Worm (Caenorhabditis elegans) whole organism, L2 larva: ENCODE data around the gene C27H5.6.
A peak's percentile ranks its signal among the peaks of the same experiment; 100 is the strongest.

Experiments
- C34F6.9 ChIP-seq: fragments of 150-350 bp; optimal IDR thresholded peaks from 2 replicates; lab custom pipeline; 2014; ENCODE audit warnings: missing biosample characterization, missing genetic modification characterization
- F13H6.1 ChIP-seq: sonication (generic microtip); optimal IDR thresholded peaks from 2 replicates; lab custom pipeline; 2016; ENCODE audit warnings: missing genetic modification characterization, missing compliant biosample characterization
- R02D3.7 ChIP-seq: fragments of 150-350 bp; optimal IDR thresholded peaks from 2 replicates; lab custom pipeline; 2014; ENCODE audit warnings: missing biosample characterization, missing genetic modification characterization
- Y55F3AM.14 ChIP-seq: fragments of 200-800 bp; sonication (Bioruptor generic); optimal IDR thresholded peaks from 2 replicates; lab custom pipeline; 2018; ENCODE audit warnings: mild to moderate bottlenecking, missing genetic modification characterization, missing compliant biosample characterization
- ZK546.5 ChIP-seq: sonication (generic microtip); optimal IDR thresholded peaks from 2 replicates; lab custom pipeline; 2017; ENCODE audit warnings: missing biosample characterization, missing genetic modification characterization
- alr-1 ChIP-seq: fragments of 150-350 bp; optimal IDR thresholded peaks from 2 replicates; lab custom pipeline; 2014; ENCODE audit warnings: missing biosample characterization, missing genetic modification characterization
- ceh-16 ChIP-seq: fragments of 150-350 bp; optimal IDR thresholded peaks from 2 replicates; lab custom pipeline; 2014; ENCODE audit warnings: missing biosample characterization, missing genetic modification characterization
- crh-2 ChIP-seq: sonication (generic microtip); optimal IDR thresholded peaks from 2 replicates; lab custom pipeline; 2017; ENCODE audit warnings: missing biosample characterization, missing genetic modification characterization
- dmd-4 ChIP-seq: sonication (generic microtip); optimal IDR thresholded peaks from 2 replicates; lab custom pipeline; 2017; ENCODE audit warnings: missing biosample characterization, missing genetic modification characterization
- elt-1 ChIP-seq: fragments of 150-350 bp; optimal IDR thresholded peaks from 2 replicates; lab custom pipeline; 2014; ENCODE audit warnings: missing biosample characterization, missing genetic modification characterization
- elt-3 ChIP-seq: sonication (generic microtip); optimal IDR thresholded peaks from 2 replicates; lab custom pipeline; 2017; ENCODE audit warnings: missing biosample characterization, missing genetic modification characterization
- fos-1 ChIP-seq: fragments of 150-350 bp; optimal IDR thresholded peaks from 2 replicates; lab custom pipeline; 2014; ENCODE audit warnings: missing biosample characterization, missing genetic modification characterization
- lin-11 ChIP-seq: fragments of 150-350 bp; sonication (generic microtip); optimal IDR thresholded peaks from 2 replicates; lab custom pipeline; 2014; ENCODE audit warnings: missing biosample characterization, missing genetic modification characterization, inconsistent platforms, mixed read lengths
- lin-13 ChIP-seq: fragments of 150-350 bp; optimal IDR thresholded peaks from 2 replicates; lab custom pipeline; 2014; ENCODE audit warnings: missing biosample characterization, missing genetic modification reagents, missing genetic modification characterization
- lsy-2 ChIP-seq, 2 experiments: fragments of 150-350 bp in 1 of 2; sonication (generic microtip) in 1 of 2; optimal IDR thresholded peaks; 2 replicates each; lab custom pipeline; 2014 to 2017; ENCODE audit warnings: missing biosample characterization in 2 of 2, missing genetic modification characterization in 2 of 2
- mab-5 ChIP-seq: fragments of 150-350 bp; optimal IDR thresholded peaks from 2 replicates; lab custom pipeline; 2014; ENCODE audit warnings: missing biosample characterization, missing genetic modification characterization
- nhr-11 ChIP-seq: fragments of 150-350 bp; optimal IDR thresholded peaks from 2 replicates; lab custom pipeline; 2014; ENCODE audit warnings: missing biosample characterization, missing genetic modification characterization
- nhr-12 ChIP-seq: fragments of 150-350 bp; optimal IDR thresholded peaks from 2 replicates; lab custom pipeline; 2014; ENCODE audit warnings: missing biosample characterization, missing genetic modification characterization
- nhr-129 ChIP-seq: fragments of 150-350 bp; optimal IDR thresholded peaks from 2 replicates; lab custom pipeline; 2014; ENCODE audit warnings: missing biosample characterization, missing genetic modification characterization
- nhr-25 ChIP-seq: fragments of 150-350 bp; sonication (generic microtip); optimal IDR thresholded peaks from 3 replicates; lab custom pipeline; 2014; ENCODE audit warnings: missing biosample characterization, missing genetic modification characterization
- nhr-77 ChIP-seq: fragments of 150-350 bp; optimal IDR thresholded peaks from 2 replicates; lab custom pipeline; 2014; ENCODE audit warnings: missing biosample characterization, missing genetic modification characterization
- skn-1 ChIP-seq: sonication (generic microtip); optimal IDR thresholded peaks from 2 replicates; lab custom pipeline; 2017; ENCODE audit warnings: missing biosample characterization, missing genetic modification characterization
- sma-9 ChIP-seq, 2 experiments: fragments of 150-350 bp in 1 of 2; sonication (generic microtip) in 1 of 2; optimal IDR thresholded peaks; 2 replicates each; lab custom pipeline; 2014 to 2016; ENCODE audit warnings: missing genetic modification characterization in 2 of 2, mild to moderate bottlenecking in 1 of 2, missing biosample characterization in 1 of 2, missing compliant biosample characterization in 1 of 2, missing genetic modification reagents in 1 of 2, moderate library complexity in 1 of 2
- snpc-4 ChIP-seq: fragments of 150-350 bp; optimal IDR thresholded peaks from 2 replicates; lab custom pipeline; 2014; ENCODE audit warnings: missing biosample characterization, missing genetic modification characterization
- unc-39 ChIP-seq: fragments of 150-350 bp; optimal IDR thresholded peaks from 2 replicates; lab custom pipeline; 2014; ENCODE audit warnings: missing biosample characterization, missing genetic modification characterization
- unc-55 ChIP-seq: fragments of 150-350 bp; sonication (generic microtip); optimal IDR thresholded peaks from 3 replicates; lab custom pipeline; 2014; ENCODE audit warnings: missing biosample characterization, missing genetic modification reagents, missing genetic modification characterization
- unc-62 ChIP-seq: fragments of 150-350 bp; optimal IDR thresholded peaks from 2 replicates; lab custom pipeline; 2014; ENCODE audit warnings: missing biosample characterization, missing genetic modification reagents, missing genetic modification characterization
- ztf-1 ChIP-seq: fragments of 200-800 bp; sonication (Bioruptor generic); conservative IDR thresholded peaks from 2 replicates; pipeline ENCODE4 v1.3.6; 2022; ENCODE audit warnings: missing genetic modification characterization, missing compliant biosample characterization

C27H5.6 gene

ce11 chrII:7182630-7183029 lies 4.4 kb downstream of the C27H5.6 start:
- TF ChIP-seq lin-11 (tag; lab: Kevin White, UChicago) (peak; percentile 31), nhr-12 (tag; lab: Kevin White, UChicago) (no peak), Y55F3AM.14 (no peak), mab-5 (tag; lab: Kevin White, UChicago) (no peak), lsy-2 (tag; optimal IDR thresholded peaks at IDR 0.05; lab: Kevin White, UChicago) (peak in 1 of 2 experiments; percentile 40), C34F6.9 (tag; lab: Kevin White, UChicago) (peak; percentile 64), crh-2 (tag; lab: Kevin White, UChicago) (peak; percentile 31), F13H6.1 (peak; percentile 18), nhr-129 (tag; lab: Kevin White, UChicago) (peak; percentile 12), unc-55 (GFP tag; lab: Kevin White, UChicago) (peak; percentile 50)
- TF ChIP-seq, all 48 proteins: peak for 7

ce11 chrII:7176108-7176507 lies 10.9 kb downstream of the C27H5.6 start:
- TF ChIP-seq sma-9 (GFP tag; optimal IDR thresholded peaks at IDR 0.05; lab: Kevin White, UChicago) (no peak), sma-9 (tag; optimal IDR thresholded peaks at IDR 0.05; lab: Kevin White, UChicago) (no peak), ceh-16 (no peak), F13H6.1 (no peak), skn-1 (no peak), C34F6.9 (tag; lab: Kevin White, UChicago) (peak; percentile 0), nhr-25 (tag; lab: Kevin White, UChicago) (no peak), lin-13 (GFP tag; lab: Kevin White, UChicago) (no peak), unc-62 (GFP tag; lab: Kevin White, UChicago) (no peak), elt-3 (tag; lab: Kevin White, UChicago) (no peak)

ce11 chrII:7174843-7175242 lies 12.2 kb downstream of the C27H5.6 start, which contains the start of gene glc-4:
Gene glc-4 (minus strand): TSS chrII:7174943.
- TF ChIP-seq nhr-77 (tag; lab: Kevin White, UChicago) (no peak), lsy-2 (tag; optimal IDR thresholded peaks at IDR 0.05; lab: Kevin White, UChicago) (no peak), nhr-11 (no peak)

- no peak for TF ChIP-seq skn-1
- TF ChIP-seq elt-1 (tag; lab: Kevin White, UChicago): no peak
- no peak for TF ChIP-seq unc-39 (tag; lab: Kevin White, UChicago)
- no peak for TF ChIP-seq R02D3.7 (tag; lab: Kevin White, UChicago)
- no peak for TF ChIP-seq nhr-12 (tag; lab: Kevin White, UChicago)
- TF ChIP-seq snpc-4 (tag; lab: Kevin White, UChicago): no peak
- no peak for TF ChIP-seq dmd-4 (tag; lab: Kevin White, UChicago)
Observed at ce11 chrII:7171305-7171998, 15.6 kb downstream of the C27H5.6 start, which contains the start of gene dyf-13. Gene dyf-13 (minus strand): TSS chrII:7171355.

ce11 chrII:7168712-7169111 lies 18.3 kb downstream of the C27H5.6 start, which contains the start of gene col-36:
Gene col-36 (minus strand): TSS chrII:7168812.
- TF ChIP-seq alr-1 (tag; lab: Kevin White, UChicago) (no peak), nhr-129 (tag; lab: Kevin White, UChicago) (no peak), ztf-1 (GFP tag; lab: Robert Waterston, UW) (no peak), fos-1 (tag; lab: Kevin White, UChicago) (no peak), R02D3.7 (tag; lab: Kevin White, UChicago) (no peak), ZK546.5 (tag; lab: Kevin White, UChicago) (no peak), ceh-16 (no peak)

- TF ChIP-seq elt-3 (tag; lab: Kevin White, UChicago) (no peak), fos-1 (tag; lab: Kevin White, UChicago) (peak; percentile 81), nhr-129 (tag; lab: Kevin White, UChicago) (no peak), crh-2 (tag; lab: Kevin White, UChicago) (peak; percentile 21), sma-9 (GFP tag; optimal IDR thresholded peaks at IDR 0.05; lab: Kevin White, UChicago) (peak; percentile 46), sma-9 (tag; optimal IDR thresholded peaks at IDR 0.05; lab: Kevin White, UChicago) (no peak)
Observed at ce11 chrII:7166768-7167167, 20.2 kb downstream of the C27H5.6 start.
